Fruit fly (Drosophila melanogaster): Measurements from ENCODE around the gene Atg16.
A peak's percentile ranks its signal among the peaks of the same experiment; 100 is the strongest.

Gene Atg16

dm6 chr3R:29857228-29857627, 22.3 kb upstream of the Atg16 start, which contains the start of gene dgt1 (continued):
- no peak for TF ChIP-seq D19B (GFP tag; optimal IDR thresholded peaks at IDR 0.05)
- no peak for TF ChIP-seq crc (GFP tag; optimal IDR thresholded peaks at IDR 0.05)
- TF ChIP-seq CG3065 (GFP tag; optimal IDR thresholded peaks at IDR 0.05), result no peak
- TF ChIP-seq Sox102F (GFP tag; optimal IDR thresholded peaks at IDR 0.05), result no peak
- no peak for TF ChIP-seq Lpt (GFP tag; optimal IDR thresholded peaks at IDR 0.05)
- no peak for TF ChIP-seq CG12219 (GFP tag; optimal IDR thresholded peaks at IDR 0.05)
- peak; percentile 67 for TF ChIP-seq Myb (GFP tag; optimal IDR thresholded peaks at IDR 0.05)
- TF ChIP-seq CG6272 (GFP tag; IDR thresholded peaks at IDR 0.05), result no peak
- TF ChIP-seq CG17802 (tag; optimal IDR thresholded peaks at IDR 0.05), result no peak
- no peak for TF ChIP-seq CG10366 (GFP tag; IDR thresholded peaks at IDR 0.05)
- no peak for TF ChIP-seq CG18011 (GFP tag; optimal IDR thresholded peaks at IDR 0.05)
- no peak for TF ChIP-seq CG5180 (GFP tag; optimal IDR thresholded peaks at IDR 0.05)
- no peak for TF ChIP-seq CG10321 (GFP tag; IDR thresholded peaks at IDR 0.05)
- no peak for TF ChIP-seq bab2 (GFP tag; optimal IDR thresholded peaks at IDR 0.05)
- TF ChIP-seq E2f1 (GFP tag; IDR thresholded peaks at IDR 0.05), result no peak
- no peak for TF ChIP-seq CG31365 (tag; optimal IDR thresholded peaks at IDR 0.05)
- TF ChIP-seq cad (GFP tag; optimal IDR thresholded peaks at IDR 0.05), result no peak
- TF ChIP-seq nerfin-2 (GFP tag; IDR thresholded peaks at IDR 0.05; ENCODE audit: partially characterized antibody), result no peak
- no peak for TF ChIP-seq cg (GFP tag; optimal IDR thresholded peaks at IDR 0.05)
- peak; percentile 43 for TF ChIP-seq Ets97D (GFP tag; optimal IDR thresholded peaks at IDR 0.05)
- no peak for TF ChIP-seq CG17186 (GFP tag; optimal IDR thresholded peaks at IDR 0.05)
- no peak for TF ChIP-seq ac (GFP tag; optimal IDR thresholded peaks at IDR 0.05)
- peak in 1 of 2 experiments; percentile 56 for TF ChIP-seq insv (GFP tag; optimal IDR thresholded peaks at IDR 0.05)
- TF ChIP-seq Fer3 (tag; optimal IDR thresholded peaks at IDR 0.05), result no peak
- no peak for TF ChIP-seq slp2 (GFP tag; optimal IDR thresholded peaks at IDR 0.05)
- no peak for TF ChIP-seq Jarid2 (GFP tag; optimal IDR thresholded peaks at IDR 0.05)
- TF ChIP-seq Oaz (GFP tag; IDR thresholded peaks at IDR 0.05), result no peak
- no peak for TF ChIP-seq kni (GFP tag; optimal IDR thresholded peaks at IDR 0.05)
- TF ChIP-seq exex (tag; optimal IDR thresholded peaks at IDR 0.05), result no peak
- TF ChIP-seq CG8924 (tag; optimal IDR thresholded peaks at IDR 0.05), result no peak
- TF ChIP-seq CG17612 (GFP tag; IDR thresholded peaks at IDR 0.05), result no peak
- TF ChIP-seq Doc3 (GFP tag; IDR thresholded peaks at IDR 0.05; ENCODE audit: partially characterized antibody), result no peak
- no peak for TF ChIP-seq pros (GFP tag; optimal IDR thresholded peaks at IDR 0.05)
- peak; percentile 80 for TF ChIP-seq MBD-R2 (GFP tag; IDR thresholded peaks at IDR 0.05)
- peak; percentile 91 for TF ChIP-seq E2f2 (GFP tag; IDR thresholded peaks at IDR 0.05)
- no peak for TF ChIP-seq ftz-f1 (GFP tag; optimal IDR thresholded peaks at IDR 0.05)
- TF ChIP-seq B-H1 (GFP tag; IDR thresholded peaks at IDR 0.05), result no peak
- peak; percentile 5 for TF ChIP-seq HmgD (GFP tag; optimal IDR thresholded peaks at IDR 0.05)
- no peak for TF ChIP-seq CG33213 (GFP tag; optimal IDR thresholded peaks at IDR 0.05)
- TF ChIP-seq klu (GFP tag; IDR thresholded peaks at IDR 0.05), result no peak
- no peak for TF ChIP-seq CG30403 (GFP tag; optimal IDR thresholded peaks at IDR 0.05)
- TF ChIP-seq CG1024 (GFP tag; IDR thresholded peaks at IDR 0.05), result no peak
- no peak for TF ChIP-seq CG4404 (GFP tag; IDR thresholded peaks at IDR 0.05)
- peak; percentile 90 for TF ChIP-seq bigmax (GFP tag; optimal IDR thresholded peaks at IDR 0.05)
- TF ChIP-seq CG4730 (GFP tag; IDR thresholded peaks at IDR 0.05), result no peak
- no peak for TF ChIP-seq p53 (GFP tag; optimal IDR thresholded peaks at IDR 0.05)
- no peak for TF ChIP-seq zfh2 (GFP tag; optimal IDR thresholded peaks at IDR 0.05)
- no peak for TF ChIP-seq H15 (GFP tag; IDR thresholded peaks at IDR 0.05)
- TF ChIP-seq eve (GFP tag; optimal IDR thresholded peaks at IDR 0.05), result no peak
- TF ChIP-seq CG1832 (GFP tag; optimal IDR thresholded peaks at IDR 0.05), result no peak
- TF ChIP-seq zen (tag; optimal IDR thresholded peaks at IDR 0.05), result no peak
- no peak for TF ChIP-seq her (GFP tag; optimal IDR thresholded peaks at IDR 0.05)
- no peak for TF ChIP-seq CG31224 (GFP tag; IDR thresholded peaks at IDR 0.05)

All from whole organism, embryonic.